Worm (Caenorhabditis elegans) whole organism, late embryonic: ENCODE results near the gene irld-34.

ENCODE experiments used
- K02D7.2 ChIP-seq: sonication (generic microtip); optimal IDR thresholded peaks from 2 replicates; lab custom pipeline; 2017; ENCODE audit warnings: mild to moderate bottlenecking, missing genetic modification characterization, missing compliant biosample characterization
- K09A11.1 ChIP-seq: sonication (generic microtip); optimal IDR thresholded peaks from 2 replicates; lab custom pipeline; 2017; ENCODE audit warnings: antibody characterized with exemption, mild to moderate bottlenecking, missing genetic modification characterization, missing compliant biosample characterization; ENCODE audit not compliant: insufficient read depth
- ceh-14 ChIP-seq: sonication (generic microtip); optimal IDR thresholded peaks from 2 replicates; lab custom pipeline; 2016; ENCODE audit warnings: missing genotype, missing genetic modification characterization, missing compliant biosample characterization
- ceh-18 ChIP-seq: sonication (generic microtip); optimal IDR thresholded peaks from 2 replicates; lab custom pipeline; 2016; ENCODE audit warnings: missing genetic modification characterization, missing compliant biosample characterization
- ceh-19 ChIP-seq: fragments of 200-800 bp; sonication (Bioruptor generic); optimal IDR thresholded peaks from 2 replicates; lab custom pipeline; 2018; ENCODE audit warnings: mild to moderate bottlenecking, missing genetic modification characterization, missing compliant biosample characterization
- ceh-24 ChIP-seq: sonication (generic microtip); optimal IDR thresholded peaks from 2 replicates; lab custom pipeline; 2016; ENCODE audit warnings: mild to moderate bottlenecking, missing genetic modification characterization, missing compliant biosample characterization
- ceh-34 ChIP-seq: sonication (generic microtip); optimal IDR thresholded peaks from 2 replicates; lab custom pipeline; 2016; ENCODE audit warnings: mild to moderate bottlenecking, missing genetic modification characterization, missing compliant biosample characterization
- ceh-45 ChIP-seq: fragments of 200-800 bp; sonication (Bioruptor generic); IDR thresholded peaks from 2 replicates; pipeline ENCODE4 v1.3.6; 2022; ENCODE audit warnings: missing genetic modification reagents, missing genetic modification characterization, missing compliant biosample characterization
- ceh-48 ChIP-seq: sonication (generic microtip); optimal IDR thresholded peaks from 2 replicates; lab custom pipeline; 2016; ENCODE audit warnings: missing genetic modification characterization, inconsistent platforms, missing compliant biosample characterization
- ceh-9 ChIP-seq: sonication (generic microtip); optimal IDR thresholded peaks from 2 replicates; lab custom pipeline; 2016; ENCODE audit warnings: mild to moderate bottlenecking, missing genetic modification characterization, inconsistent platforms, missing compliant biosample characterization
- che-1 ChIP-seq: sonication (generic microtip); optimal IDR thresholded peaks from 2 replicates; lab custom pipeline; 2016; ENCODE audit warnings: mild to moderate bottlenecking, missing genetic modification characterization, missing compliant biosample characterization
- eyg-1 ChIP-seq: sonication (generic microtip); optimal IDR thresholded peaks from 2 replicates; lab custom pipeline; 2016; ENCODE audit warnings: missing genotype, missing genetic modification characterization, missing compliant biosample characterization
- fax-1 ChIP-seq: sonication (generic microtip); optimal IDR thresholded peaks from 2 replicates; lab custom pipeline; 2016; ENCODE audit warnings: missing genotype, missing genetic modification characterization, missing compliant biosample characterization
- hlh-15 ChIP-seq: sonication (generic microtip); optimal IDR thresholded peaks from 2 replicates; lab custom pipeline; 2016; ENCODE audit warnings: missing genetic modification characterization, missing compliant biosample characterization
- hlh-6 ChIP-seq: sonication (generic microtip); optimal IDR thresholded peaks from 2 replicates; lab custom pipeline; 2016; ENCODE audit warnings: missing genotype, missing genetic modification characterization, missing compliant biosample characterization
- hlh-8 ChIP-seq: sonication (generic microtip); optimal IDR thresholded peaks from 2 replicates; lab custom pipeline; 2016; ENCODE audit warnings: missing genotype, missing genetic modification characterization, missing compliant biosample characterization
- madf-2 ChIP-seq: sonication (generic microtip); optimal IDR thresholded peaks from 2 replicates; lab custom pipeline; 2017; ENCODE audit warnings: missing genetic modification characterization, missing compliant biosample characterization
- mec-3 ChIP-seq: sonication (generic microtip); optimal IDR thresholded peaks from 2 replicates; lab custom pipeline; 2016; ENCODE audit warnings: borderline replicate concordance, missing genetic modification characterization, missing compliant biosample characterization
- nfya-1 ChIP-seq: sonication (generic microtip); optimal IDR thresholded peaks from 2 replicates; lab custom pipeline; 2017; ENCODE audit warnings: missing genetic modification characterization, mild to moderate bottlenecking, missing compliant biosample characterization, antibody characterized with exemption, moderate library complexity
- odd-2 ChIP-seq: sonication (generic microtip); optimal IDR thresholded peaks from 2 replicates; lab custom pipeline; 2017; ENCODE audit warnings: antibody characterized with exemption, mild to moderate bottlenecking, missing genetic modification characterization, missing compliant biosample characterization
- pat-9 ChIP-seq: fragments of 200-800 bp; sonication (Bioruptor generic); optimal IDR thresholded peaks from 2 replicates; lab custom pipeline; 2018; ENCODE audit warnings: mild to moderate bottlenecking, missing genetic modification characterization, moderate library complexity, missing compliant biosample characterization
- pax-1 ChIP-seq: fragments of 150-350 bp; optimal IDR thresholded peaks from 2 replicates; lab custom pipeline; 2014; ENCODE audit warnings: missing biosample characterization, missing genetic modification characterization
- pha-2 ChIP-seq: sonication (generic microtip); optimal IDR thresholded peaks from 2 replicates; lab custom pipeline; 2017; ENCODE audit warnings: mild to moderate bottlenecking, missing genetic modification characterization, missing compliant biosample characterization
- pha-4 ChIP-seq: fragments of 150-350 bp; optimal IDR thresholded peaks from 2 replicates; lab custom pipeline; 2018; ENCODE audit warnings: missing biosample characterization, missing genetic modification reagents, missing genetic modification characterization
- pros-1 ChIP-seq: fragments of 150-350 bp; optimal IDR thresholded peaks from 2 replicates; lab custom pipeline; 2014; ENCODE audit warnings: missing biosample characterization, missing genetic modification reagents, missing genetic modification characterization
- ref-2 ChIP-seq: sonication (generic microtip); optimal IDR thresholded peaks from 2 replicates; lab custom pipeline; 2016; ENCODE audit warnings: missing genetic modification characterization, missing compliant biosample characterization
- sdc-2 ChIP-seq: sonication (generic microtip); optimal IDR thresholded peaks from 2 replicates; lab custom pipeline; 2016; ENCODE audit warnings: missing genotype, missing genetic modification characterization, missing compliant biosample characterization
- sox-2 ChIP-seq: fragments of 200-800 bp; sonication (Bioruptor generic); IDR thresholded peaks from 2 replicates; pipeline ENCODE4 v1.3.6; 2022; ENCODE audit warnings: missing genetic modification reagents, missing genetic modification characterization, missing compliant biosample characterization
- sox-4 ChIP-seq: sonication (generic microtip); optimal IDR thresholded peaks from 2 replicates; lab custom pipeline; 2017; ENCODE audit warnings: mild to moderate bottlenecking, missing genetic modification characterization, inconsistent platforms, missing compliant biosample characterization
- syd-9 ChIP-seq: sonication (generic microtip); optimal IDR thresholded peaks from 2 replicates; lab custom pipeline; 2016; ENCODE audit warnings: mild to moderate bottlenecking, missing genetic modification characterization, moderate library complexity, missing compliant biosample characterization
- ttx-3 ChIP-seq: sonication (generic microtip); optimal IDR thresholded peaks from 2 replicates; lab custom pipeline; 2016; ENCODE audit warnings: missing genetic modification reagents, missing genetic modification characterization, missing compliant biosample characterization
- unc-42 ChIP-seq: sonication (generic microtip); optimal IDR thresholded peaks from 2 replicates; lab custom pipeline; 2016; ENCODE audit warnings: missing genotype, missing genetic modification characterization, missing compliant biosample characterization
- unc-55 ChIP-seq: sonication (generic microtip); optimal IDR thresholded peaks from 2 replicates; lab custom pipeline; 2017; ENCODE audit warnings: missing biosample characterization, missing genetic modification reagents, missing genetic modification characterization
- unc-86 ChIP-seq: sonication (generic microtip); optimal IDR thresholded peaks from 2 replicates; lab custom pipeline; 2016; ENCODE audit warnings: missing genetic modification characterization, missing compliant biosample characterization
- zip-5 ChIP-seq: sonication (generic microtip); optimal IDR thresholded peaks from 2 replicates; lab custom pipeline; 2016; ENCODE audit warnings: missing genetic modification characterization, missing compliant biosample characterization

irld-34 gene

ce11 chrIII:9130588-9130987, 24.3 kb upstream of the irld-34 start, which contains the start of gene ZK512.10:
TSS of gene ZK512.10 (plus strand) at chrIII:9130888.
- TF ChIP-seq ceh-19 (GFP tag; lab: Kevin White, UChicago) (no peak), hlh-8 (tag; lab: Kevin White, UChicago) (no peak), ceh-9 (no peak), K09A11.1 (no peak), hlh-6 (no peak), pax-1 (tag; lab: Kevin White, UChicago) (no peak), sdc-2 (tag; lab: Kevin White, UChicago) (no peak), ceh-45 (GFP tag; lab: Robert Waterston, UW) (no peak), pros-1 (tag; lab: Kevin White, UChicago) (no peak), pha-4 (tag; lab: Kevin White, UChicago) (no peak), pha-2 (no peak), unc-55 (no peak)

- TF ChIP-seq ceh-45 (GFP tag; lab: Robert Waterston, UW): no peak
Measured at ce11 chrIII:9136587-9136986, 18.3 kb upstream of the irld-34 start, which contains the start of gene eat-4. TSS of gene eat-4 (plus strand) at chrIII:9136887.

ce11 chrIII:9138601-9139000, 16.3 kb upstream of the irld-34 start, which contains the start of gene ZK512.7:
TSS of gene ZK512.7 (minus strand) at chrIII:9138701.
- TF ChIP-seq fax-1 (tag; lab: Kevin White, UChicago): no peak
- TF ChIP-seq madf-2 (tag; lab: Kevin White, UChicago): no peak
- TF ChIP-seq unc-55: no peak
- TF ChIP-seq mec-3: no peak
- TF ChIP-seq ceh-18 (tag; lab: Kevin White, UChicago): no peak
- TF ChIP-seq ref-2: no peak
- TF ChIP-seq ttx-3: no peak
- no peak for TF ChIP-seq eyg-1 (tag; lab: Kevin White, UChicago)
- no peak for TF ChIP-seq syd-9 (tag; lab: Kevin White, UChicago)
- no peak for TF ChIP-seq odd-2 (tag; lab: Kevin White, UChicago)
- TF ChIP-seq pha-4 (tag; lab: Kevin White, UChicago): no peak
- no peak for TF ChIP-seq sox-4 (tag; lab: Kevin White, UChicago)
- TF ChIP-seq ceh-24: no peak
- no peak for TF ChIP-seq pha-2
- TF ChIP-seq sdc-2 (tag; lab: Kevin White, UChicago): no peak

DNA sequence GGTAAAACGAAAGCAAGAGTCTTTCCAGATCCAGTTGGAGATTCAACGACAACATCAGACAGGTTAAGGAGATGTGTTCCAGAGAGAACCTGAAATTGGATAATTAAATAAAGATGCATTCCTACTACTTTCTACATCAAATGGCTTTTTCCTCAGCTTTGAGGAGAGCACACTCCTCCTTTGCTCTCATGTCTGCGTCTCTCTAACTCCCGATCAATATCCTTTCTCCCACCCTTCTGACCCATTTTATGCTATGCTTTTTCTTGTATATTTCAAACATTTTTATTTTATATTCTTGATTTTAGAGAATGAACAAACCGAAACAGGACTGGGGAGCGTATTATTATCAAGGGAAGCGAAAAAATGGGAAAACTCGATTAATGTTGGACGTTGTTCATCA, 11.0 kb upstream of the irld-34 start, which contains the start of gene ZK512.11:
TSS of gene ZK512.11 (plus strand) at position 301 of the 400 bp plus-strand sequence.
- no peak for TF ChIP-seq ceh-19 (GFP tag; lab: Kevin White, UChicago)
- TF ChIP-seq zip-5: no peak
- peak; percentile 7 for TF ChIP-seq nfya-1 (tag; lab: Kevin White, UChicago)
- TF ChIP-seq hlh-15 (tag; lab: Kevin White, UChicago): no peak
- TF ChIP-seq pat-9: no peak
- TF ChIP-seq K02D7.2: no peak
- TF ChIP-seq che-1: no peak
- no peak for TF ChIP-seq ceh-14 (tag; lab: Kevin White, UChicago)
- no peak for TF ChIP-seq ceh-34 (tag; lab: Kevin White, UChicago)
- TF ChIP-seq mec-3: no peak
- TF ChIP-seq unc-86 (tag; lab: Kevin White, UChicago): no peak
- TF ChIP-seq unc-42 (tag; lab: Kevin White, UChicago): peak; percentile 64
- peak; percentile 69 for TF ChIP-seq ceh-48 (tag; lab: Kevin White, UChicago)

DNA sequence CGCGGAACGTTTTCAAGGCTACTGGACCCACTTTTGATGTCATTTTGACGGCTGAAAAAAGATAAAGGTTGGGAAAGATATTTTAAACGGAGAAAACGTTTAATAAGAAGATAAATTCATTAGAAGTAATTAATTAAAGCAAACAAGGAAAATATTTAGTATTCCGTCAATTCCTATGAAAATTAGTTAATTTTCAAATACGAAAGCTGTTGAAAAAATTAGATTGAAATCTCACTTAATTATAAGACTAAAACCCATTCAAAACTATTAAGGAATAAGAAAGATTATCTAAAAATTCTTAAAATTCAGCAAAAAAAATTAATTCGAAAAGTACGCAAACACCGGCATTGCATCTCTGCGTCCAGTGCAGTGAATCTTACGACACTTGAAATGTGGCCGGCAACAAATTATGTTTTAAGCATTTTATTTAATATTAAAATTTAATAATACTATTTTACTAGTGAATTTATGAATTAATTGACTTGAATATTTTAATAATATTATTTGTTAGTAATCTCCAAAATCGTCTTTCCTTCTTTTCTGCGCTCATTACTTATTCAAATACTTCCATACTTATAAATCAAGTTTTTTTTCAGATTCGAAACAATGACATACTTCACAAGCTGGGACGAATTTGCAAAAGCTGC, 10.0 kb upstream of the irld-34 start, which contains the start of the genes ZK512.2 and ZK512.4:
TSS of gene ZK512.2 (minus strand) at position 51 of the 647 bp plus-strand sequence.
TSS of gene ZK512.4 (plus strand) at position 597 of the 647 bp plus-strand sequence.
- TF ChIP-seq unc-42 (tag; lab: Kevin White, UChicago) (peak; percentile 8), sox-2 (GFP tag; lab: Robert Waterston, UW) (no peak)
